Fruit fly (Drosophila melanogaster): ENCODE results near the gene Dna2.

dm6 chrX:9992934-9993333, 17.3 kb upstream of the Dna2 start:
- no peak for TF ChIP-seq foxo (GFP tag; optimal IDR thresholded peaks at IDR 0.05)
- no peak for TF ChIP-seq CrebA (GFP tag; optimal IDR thresholded peaks at IDR 0.05; ENCODE audit: borderline replicate concordance)
- no peak for TF ChIP-seq sv (GFP tag; optimal IDR thresholded peaks at IDR 0.05)
- TF ChIP-seq Hnf4 (GFP tag; optimal IDR thresholded peaks at IDR 0.05) = no peak
- TF ChIP-seq br (GFP tag; optimal IDR thresholded peaks at IDR 0.05) = no peak
- TF ChIP-seq Myc (optimal IDR thresholded peaks at IDR 0.05) = no peak
- no peak for TF ChIP-seq jim (GFP tag; optimal IDR thresholded peaks at IDR 0.05)
- no peak for TF ChIP-seq Mio (GFP tag; optimal IDR thresholded peaks at IDR 0.05)
- TF ChIP-seq Hr83 (GFP tag; optimal IDR thresholded peaks at IDR 0.05; ENCODE audit: poor library complexity, severe bottlenecking) = no peak
